Fruit fly (Drosophila melanogaster): Measurements from ENCODE around the gene Sdhaf3.

Sdhaf3 gene

DNA sequence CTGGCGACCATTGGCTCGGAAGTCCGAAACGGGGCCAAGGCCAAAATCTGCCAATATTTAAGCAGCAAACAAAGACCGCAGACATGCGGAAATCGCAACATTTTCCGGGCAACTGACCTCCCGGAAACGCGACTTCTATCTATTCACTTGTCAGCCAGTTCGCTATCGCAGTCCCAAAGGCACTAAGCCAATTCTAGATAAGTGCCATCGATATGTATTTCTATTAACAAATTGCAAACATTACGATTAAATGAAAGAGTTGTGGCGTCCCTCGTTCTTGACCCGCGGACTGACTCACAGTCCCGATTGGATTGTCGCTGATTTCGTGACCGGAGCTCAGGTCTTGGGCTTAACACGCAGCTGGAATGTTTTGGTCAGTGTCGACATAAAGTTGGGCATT, 16.6 kb upstream of the Sdhaf3 start, which contains the start of gene Gr89a:
Gene Gr89a, minus strand, starts transcription at position 101 of the 400 bp plus-strand sequence.
- TF ChIP-seq CG8478 (optimal IDR thresholded peaks at IDR 0.05) (no peak), CTCF (optimal IDR thresholded peaks at IDR 0.05) (no peak)

DNA sequence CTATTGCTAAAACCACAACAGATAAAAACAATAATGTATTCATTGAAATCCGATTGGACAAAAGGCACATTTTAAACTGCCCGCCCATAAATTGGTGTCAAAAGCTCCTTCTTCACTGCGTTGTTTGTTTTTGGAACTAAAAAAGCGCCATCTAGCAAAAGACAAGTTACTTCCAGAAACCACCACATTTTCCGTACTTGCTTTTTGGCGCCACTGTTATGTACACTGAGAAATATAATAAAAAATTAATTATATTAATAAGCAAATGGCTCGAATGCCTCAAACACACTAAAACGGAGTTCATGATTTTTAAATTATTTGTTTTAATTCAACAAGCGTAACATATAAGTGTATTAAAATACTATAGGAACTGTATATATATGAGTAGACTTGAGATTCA, 15.1 kb upstream of the Sdhaf3 start:
- TF ChIP-seq CG8478 (optimal IDR thresholded peaks at IDR 0.05) (no peak), CTCF (optimal IDR thresholded peaks at IDR 0.05) (peak; percentile 91 to 96)

DNA sequence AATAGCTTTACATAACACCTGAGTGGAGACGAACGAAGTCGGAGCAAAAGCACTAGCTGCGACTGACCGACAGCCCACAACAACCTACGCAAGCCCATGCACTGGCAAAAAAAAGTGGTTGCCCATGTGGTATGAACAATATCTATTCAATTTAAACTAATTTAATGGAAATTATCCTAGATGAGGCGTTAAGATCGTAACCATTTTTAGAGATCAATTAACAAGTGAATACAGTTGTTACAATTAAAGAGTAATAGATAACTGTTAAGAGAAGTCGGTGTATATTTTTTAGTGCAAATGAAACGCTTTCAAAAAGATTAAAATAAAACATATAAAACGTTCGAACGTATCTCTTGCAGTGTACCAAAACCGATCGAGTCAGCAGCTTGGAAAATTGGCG, 14.0 kb upstream of the Sdhaf3 start:
- TF ChIP-seq CTCF (optimal IDR thresholded peaks at IDR 0.05) (no peak), CG8478 (optimal IDR thresholded peaks at IDR 0.05) (no peak)

DNA sequence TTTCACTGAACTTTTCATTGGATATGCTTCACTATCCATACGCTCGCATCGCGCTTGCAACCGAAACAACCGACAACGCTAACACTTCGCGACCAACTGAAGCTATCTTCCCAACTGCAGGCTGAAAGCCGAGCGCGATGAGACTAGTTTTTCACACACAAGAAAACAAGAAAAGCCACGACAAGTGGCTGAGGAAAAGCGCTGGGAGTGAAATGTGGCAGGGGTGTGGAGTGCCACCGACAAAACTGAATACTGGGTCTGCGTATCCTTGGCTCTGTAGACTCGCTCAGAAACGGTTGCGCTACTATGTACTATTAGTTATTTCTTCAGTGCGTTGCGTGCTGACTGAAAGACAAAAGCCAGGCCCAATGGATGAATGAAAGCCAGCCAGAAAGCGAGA, 13.1 kb upstream of the Sdhaf3 start, which contains the start of gene Cad89D:
Gene Cad89D, minus strand, starts transcription at position 101 of the 400 bp plus-strand sequence.
- TF ChIP-seq CTCF (optimal IDR thresholded peaks at IDR 0.05) (no peak), CG8478 (optimal IDR thresholded peaks at IDR 0.05) (no peak)

DNA sequence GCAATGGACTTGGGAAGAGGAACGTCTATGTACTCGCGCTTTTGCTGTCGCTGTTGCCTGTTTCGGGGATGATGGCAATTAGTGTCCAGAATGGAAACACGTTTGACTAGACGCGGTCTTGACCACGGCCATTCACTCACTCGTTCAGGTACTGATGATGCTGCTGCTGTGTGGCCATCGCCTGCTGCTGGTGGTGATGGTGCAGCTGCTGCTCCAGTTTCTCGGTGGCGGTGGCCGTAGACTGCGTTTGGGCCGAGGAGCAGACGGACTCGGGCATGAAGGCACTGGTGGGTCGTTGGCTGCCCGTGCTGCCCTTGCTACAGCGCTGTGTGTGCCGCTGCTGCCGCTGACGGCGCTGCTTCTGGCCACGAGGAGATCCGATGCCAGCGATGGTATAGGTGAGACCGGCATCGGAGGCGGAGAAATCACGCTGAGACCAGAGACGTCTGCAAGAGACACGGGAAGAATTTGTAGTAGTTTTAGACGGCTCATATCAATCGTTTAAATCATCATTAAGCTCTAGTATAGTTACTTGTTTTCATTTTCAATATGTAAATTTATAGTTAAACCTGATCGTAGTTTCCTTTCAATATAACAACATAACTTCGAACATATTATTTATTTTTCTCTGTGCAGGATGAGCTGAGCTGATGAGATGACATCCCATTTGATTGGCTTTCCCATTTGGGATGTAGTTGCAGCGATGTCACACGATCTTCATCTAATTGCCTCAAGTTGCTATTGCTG, 3.4 kb upstream of the Sdhaf3 start:
- no peak for TF ChIP-seq CTCF (optimal IDR thresholded peaks at IDR 0.05)
- TF ChIP-seq CG8478 (optimal IDR thresholded peaks at IDR 0.05) = no peak

DNA sequence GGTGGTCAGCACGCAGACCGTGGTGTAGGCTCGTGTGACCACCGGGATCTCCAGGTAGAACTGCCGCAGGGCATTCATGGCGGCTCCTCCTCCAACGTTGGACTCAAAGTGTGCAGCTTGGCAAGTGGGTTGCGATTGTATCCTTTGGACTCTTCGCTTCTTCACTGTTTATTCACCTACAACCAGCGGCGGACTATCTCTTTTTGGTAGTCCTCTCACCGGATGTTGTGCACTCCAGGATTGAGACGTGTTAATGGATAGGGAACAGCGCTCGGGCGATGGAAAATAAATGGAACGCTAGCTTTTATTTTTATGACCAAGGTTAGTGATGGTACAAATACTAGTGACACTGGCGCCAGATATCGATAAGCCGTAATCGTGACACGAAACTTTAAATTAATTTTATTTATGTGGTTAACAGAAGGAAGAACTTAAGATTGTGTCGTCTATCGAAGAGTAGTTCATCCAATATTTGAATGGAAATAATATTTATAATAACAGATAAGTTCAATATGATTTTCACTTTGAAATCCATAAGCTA, 1.7 kb upstream of the Sdhaf3 start, which contains the start of gene Der-2:
Gene Der-2, minus strand, starts transcription at position 347 of the 541 bp plus-strand sequence.
- TF ChIP-seq CG8478 (optimal IDR thresholded peaks at IDR 0.05) (no peak), CTCF (optimal IDR thresholded peaks at IDR 0.05) (no peak)

DNA sequence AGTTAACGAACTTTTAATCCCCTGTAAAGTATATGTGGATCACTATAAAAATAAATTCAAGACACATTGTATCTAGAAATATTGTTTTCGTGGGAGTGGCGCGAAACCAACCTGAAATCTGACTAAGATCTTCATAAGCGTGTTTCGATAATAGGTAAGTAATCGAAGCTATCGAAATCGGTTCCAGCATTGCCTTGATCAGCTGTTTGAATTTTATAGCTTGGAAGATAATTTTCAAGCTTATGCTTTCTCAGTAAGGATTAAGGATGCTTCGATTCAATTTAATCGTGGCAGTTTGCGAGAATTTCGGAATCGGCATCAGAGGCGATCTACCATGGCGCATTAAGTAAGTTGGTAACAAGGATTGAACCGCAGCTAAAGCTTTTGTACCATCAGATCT, 1.3 kb downstream of the Sdhaf3 start, which contains the start of gene Dhfr:
Gene Dhfr, plus strand, starts transcription at position 173 of the 400 bp plus-strand sequence.
- no peak for TF ChIP-seq CTCF (optimal IDR thresholded peaks at IDR 0.05)
- TF ChIP-seq CG8478 (optimal IDR thresholded peaks at IDR 0.05) = no peak

DNA sequence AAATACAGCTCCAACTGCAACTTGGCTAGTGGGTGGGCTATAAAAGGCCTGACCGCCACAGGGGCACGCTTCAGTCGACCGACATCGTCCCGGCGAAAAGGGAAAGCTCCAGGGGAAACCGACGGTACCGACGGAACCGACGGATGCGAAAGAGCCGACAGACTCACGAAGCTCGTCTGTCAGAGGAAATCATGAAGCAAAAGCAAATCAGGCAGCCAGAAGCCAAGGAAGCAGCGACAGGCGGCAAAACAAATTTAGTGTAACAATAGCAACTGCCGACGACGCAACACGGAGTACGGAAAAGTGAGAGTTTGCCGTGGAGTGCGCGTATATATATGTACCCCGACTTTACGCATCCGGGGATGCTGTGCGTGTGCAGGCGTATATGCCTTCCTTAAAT, 5.2 kb downstream of the Sdhaf3 start, which contains the start of gene Gyc89Db:
Gene Gyc89Db, plus strand, starts transcription at position 78 of the 400 bp plus-strand sequence.
- TF ChIP-seq CTCF (optimal IDR thresholded peaks at IDR 0.05) (no peak), CG8478 (optimal IDR thresholded peaks at IDR 0.05) (no peak)

DNA sequence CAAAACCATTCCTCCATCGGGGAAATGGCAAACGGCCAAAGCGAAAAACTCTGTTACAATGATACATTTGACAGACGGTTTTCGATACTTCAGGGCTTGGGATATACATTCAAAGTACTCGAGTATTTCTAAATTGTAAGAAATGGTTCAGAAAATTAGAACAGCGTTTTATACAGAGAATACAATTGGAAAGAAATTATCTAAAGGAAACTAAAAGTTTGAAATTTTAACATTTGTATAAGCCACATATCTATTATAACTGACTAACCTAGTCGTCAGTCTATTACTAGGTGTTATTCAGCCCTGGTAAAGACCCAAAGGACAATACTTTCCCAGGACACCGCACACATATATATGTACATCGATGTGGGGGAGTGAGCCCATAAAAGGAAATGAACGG, 5.8 kb downstream of the Sdhaf3 start:
- TF ChIP-seq CG8478 (optimal IDR thresholded peaks at IDR 0.05) (no peak), CTCF (optimal IDR thresholded peaks at IDR 0.05) (no peak)

DNA sequence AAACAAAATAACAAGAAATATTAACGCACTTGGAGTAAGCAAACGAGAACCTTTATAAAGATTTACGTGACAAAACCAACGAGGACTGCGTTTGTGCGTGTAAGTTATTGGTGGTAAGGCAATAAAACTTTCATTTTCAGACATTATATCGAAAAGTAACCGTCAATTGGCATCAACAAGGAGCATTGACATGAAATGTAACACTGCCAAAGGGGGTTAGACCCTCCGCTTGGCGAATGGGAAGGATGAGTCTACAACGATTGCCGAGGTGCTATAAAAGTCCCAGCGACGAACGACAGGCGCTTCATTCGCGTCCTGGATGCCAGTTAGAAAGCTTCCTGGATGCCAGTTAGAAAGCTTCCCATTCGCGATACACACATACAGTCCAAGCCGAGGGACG, 10.0 kb downstream of the Sdhaf3 start, which contains the start of gene Gyc89Da:
Gene Gyc89Da, plus strand, starts transcription at position 301 of the 400 bp plus-strand sequence.
- TF ChIP-seq CTCF (optimal IDR thresholded peaks at IDR 0.05) (no peak), CG8478 (optimal IDR thresholded peaks at IDR 0.05) (no peak)

DNA sequence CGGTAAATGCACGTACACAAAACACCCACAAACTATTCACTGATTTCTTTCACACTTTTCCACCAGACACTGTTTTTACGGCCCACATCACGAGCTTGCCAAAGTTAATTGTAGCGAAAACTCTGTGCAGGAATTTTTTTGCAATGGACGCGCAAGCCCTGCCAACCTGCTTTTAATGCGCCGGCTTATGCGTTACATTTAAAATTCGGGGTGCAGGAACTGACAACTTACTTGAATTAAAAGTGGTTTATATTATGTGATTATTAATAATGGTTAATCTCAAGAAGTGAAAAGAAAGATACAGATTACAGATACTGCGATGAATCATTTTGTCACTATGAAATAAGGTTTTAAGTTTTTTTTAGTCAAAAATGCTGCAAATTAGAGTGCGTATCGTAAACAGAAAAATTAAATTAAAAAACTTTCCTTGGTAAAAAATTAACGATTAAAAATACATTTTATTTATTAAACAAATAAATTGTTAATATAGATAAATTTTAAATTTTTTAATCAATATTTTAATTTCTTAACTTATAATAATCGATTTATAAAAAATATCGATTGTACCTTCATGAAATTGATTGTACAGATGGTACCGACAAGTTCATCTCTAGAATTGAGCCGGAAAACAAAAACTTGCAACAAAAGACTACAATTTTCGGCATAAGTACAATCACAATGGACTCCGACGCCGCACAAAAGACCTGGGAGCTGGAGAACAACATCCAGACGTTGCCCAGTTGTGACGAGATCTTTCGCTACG, 12.6 kb downstream of the Sdhaf3 start, which contains the start of the genes CG42232 and CSN5:
Gene CG42232, minus strand, starts transcription at position 163 of the 763 bp plus-strand sequence.
Gene CSN5, plus strand, starts transcription at position 599 of the 763 bp plus-strand sequence.
- TF ChIP-seq CG8478 (optimal IDR thresholded peaks at IDR 0.05) = no peak
- no peak for TF ChIP-seq CTCF (optimal IDR thresholded peaks at IDR 0.05)

DNA sequence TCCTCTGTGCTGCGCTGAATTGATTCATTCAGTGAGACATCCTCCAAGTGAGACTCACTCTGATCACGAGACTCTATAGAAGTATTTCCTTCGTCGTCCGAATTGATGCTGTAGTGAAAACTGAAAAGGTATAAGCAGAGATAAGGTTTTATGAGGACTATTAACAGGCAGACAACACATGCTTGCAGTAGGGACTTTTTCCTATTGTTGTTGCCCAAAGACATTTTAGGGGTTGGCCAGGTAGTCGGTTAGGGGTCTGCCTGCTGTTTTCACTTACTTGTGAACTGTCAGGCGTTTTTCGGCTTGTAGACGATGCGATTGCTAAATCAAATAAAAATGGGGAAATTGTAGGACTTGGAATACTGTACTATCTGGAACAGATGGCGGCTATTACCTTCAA, 13.7 kb downstream of the Sdhaf3 start:
- TF ChIP-seq CTCF (optimal IDR thresholded peaks at IDR 0.05) (no peak), CG8478 (optimal IDR thresholded peaks at IDR 0.05) (no peak)

DNA sequence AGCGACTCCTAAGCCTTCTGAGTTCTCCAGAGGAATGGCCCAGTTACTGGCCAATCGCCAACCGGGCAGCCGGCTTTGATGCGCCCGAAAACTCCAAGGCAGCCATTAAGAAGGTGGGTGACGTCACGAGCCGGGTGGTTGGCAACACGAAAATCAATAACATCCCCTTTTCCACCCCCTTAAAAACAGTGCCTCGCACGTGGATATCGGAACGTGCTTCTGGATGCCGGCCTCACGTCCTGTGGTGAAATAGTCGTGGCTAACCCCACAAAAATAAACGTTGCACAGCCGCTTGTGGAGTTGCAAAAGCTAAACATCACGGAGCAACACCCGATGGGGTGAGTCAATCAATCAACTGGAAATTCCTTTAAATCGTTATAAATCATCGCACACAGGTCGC, 25.6 kb downstream of the Sdhaf3 start:
- TF ChIP-seq CG8478 (optimal IDR thresholded peaks at IDR 0.05) = no peak
- TF ChIP-seq CTCF (optimal IDR thresholded peaks at IDR 0.05) = no peak

DNA sequence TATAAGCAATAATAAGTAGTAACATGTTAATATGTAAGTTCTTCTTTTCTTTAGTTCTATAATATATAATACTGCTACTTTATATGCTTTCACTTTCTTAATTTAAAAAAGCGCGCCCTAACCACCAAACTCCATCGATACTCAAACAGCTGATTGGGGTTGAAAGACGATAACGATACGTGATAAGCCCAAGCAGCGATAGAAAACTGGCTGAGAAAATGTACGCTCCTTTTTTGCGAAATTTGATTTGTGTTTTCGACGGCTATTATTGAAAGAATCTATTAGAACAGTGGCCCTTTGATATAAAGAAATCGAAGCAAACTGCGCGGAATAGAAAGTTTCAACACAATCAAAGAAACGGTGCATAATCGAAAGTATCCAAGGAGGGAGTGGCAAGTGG, 26.4 kb downstream of the Sdhaf3 start, which contains the start of gene CG14883:
Gene CG14883, plus strand, starts transcription at position 178 of the 400 bp plus-strand sequence.
- TF ChIP-seq CG8478 (optimal IDR thresholded peaks at IDR 0.05) (no peak), CTCF (optimal IDR thresholded peaks at IDR 0.05) (no peak)

DNA sequence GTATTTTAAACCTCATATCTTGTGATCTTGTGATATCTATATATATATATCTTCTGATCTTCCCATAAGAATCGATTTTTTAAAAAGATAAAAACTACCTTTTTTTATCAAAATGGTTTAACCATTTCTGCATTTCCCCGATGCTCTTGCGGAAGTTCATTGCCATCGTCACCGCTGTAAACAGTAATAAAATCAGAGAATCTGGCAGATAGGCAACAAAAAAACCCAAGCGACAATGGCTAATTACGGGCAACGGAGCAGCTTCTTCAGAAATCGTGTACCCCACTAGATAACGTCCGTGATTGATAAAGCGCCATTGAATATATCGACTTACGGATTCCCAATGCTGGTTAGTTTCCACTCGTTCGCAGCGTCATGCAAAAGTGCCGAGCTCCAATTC, 28.1 kb downstream of the Sdhaf3 start, which contains the start of gene CG10405:
Gene CG10405, plus strand, starts transcription at position 301 of the 400 bp plus-strand sequence.
- TF ChIP-seq CG8478 (optimal IDR thresholded peaks at IDR 0.05) (no peak), CTCF (optimal IDR thresholded peaks at IDR 0.05) (no peak)

Data from S2 (cell line).